Fruit fly (Drosophila melanogaster) whole organism, embryonic: ENCODE results near the gene Irbp18.

ENCODE experiments used
- Asciz ChIP-seq: fragments of 200-800 bp; sonication (Bioruptor generic); optimal IDR thresholded peaks from 2 replicates; lab custom pipeline; 2017; ENCODE audit warnings: missing biosample characterization, mild to moderate bottlenecking, missing genetic modification characterization, missing genetic modification reagents
- BtbVII ChIP-seq: fragments of 200-800 bp; sonication (Bioruptor generic); optimal IDR thresholded peaks from 3 replicates; lab custom pipeline; 2017; ENCODE audit warnings: missing biosample characterization, mild to moderate bottlenecking, missing genetic modification characterization
- CG10274 ChIP-seq: fragments of 200-800 bp; sonication (Bioruptor generic); optimal IDR thresholded peaks from 3 replicates; lab custom pipeline; 2017; ENCODE audit warnings: missing biosample characterization, mild to moderate bottlenecking, missing genetic modification characterization
- CG11723 ChIP-seq: fragments of 200-800 bp; sonication (Bioruptor generic); optimal IDR thresholded peaks from 2 replicates; lab custom pipeline; 2017; ENCODE audit warnings: missing biosample characterization, mild to moderate bottlenecking, missing genetic modification characterization
- CG12071 ChIP-seq: fragments of 200-800 bp; sonication (Bioruptor generic); optimal IDR thresholded peaks from 3 replicates; lab custom pipeline; 2018; ENCODE audit warnings: missing biosample characterization, mild to moderate bottlenecking, missing genetic modification characterization
- CG12155 ChIP-seq: fragments of 200-800 bp; sonication (Bioruptor generic); optimal IDR thresholded peaks from 3 replicates; lab custom pipeline; 2016; ENCODE audit warnings: missing biosample characterization, missing genetic modification characterization
- CG12219 ChIP-seq: fragments of 200-800 bp; sonication (Bioruptor generic); optimal IDR thresholded peaks from 3 replicates; lab custom pipeline; 2018; ENCODE audit warnings: missing biosample characterization, mild to moderate bottlenecking, missing genetic modification characterization
- CG12769 ChIP-seq: fragments of 200-800 bp; sonication (Bioruptor generic); optimal IDR thresholded peaks from 2 replicates; lab custom pipeline; 2019; ENCODE audit warnings: missing biosample characterization, mild to moderate bottlenecking, missing genetic modification characterization, moderate library complexity
- CG12942 ChIP-seq: fragments of 200-800 bp; sonication (Bioruptor generic); optimal IDR thresholded peaks from 3 replicates; lab custom pipeline; 2016; ENCODE audit warnings: missing biosample characterization, missing genetic modification characterization
- CG13296 ChIP-seq: fragments of 200-800 bp; sonication (Bioruptor generic); optimal IDR thresholded peaks from 3 replicates; lab custom pipeline; 2018; ENCODE audit warnings: missing biosample characterization, mild to moderate bottlenecking, missing genetic modification characterization
- CG13775 ChIP-seq: fragments of 200-800 bp; sonication (Bioruptor generic); optimal IDR thresholded peaks from 3 replicates; lab custom pipeline; 2017; ENCODE audit warnings: missing biosample characterization, mild to moderate bottlenecking, missing genetic modification characterization
- CG1792 ChIP-seq: fragments of 200-800 bp; sonication (Bioruptor generic); optimal IDR thresholded peaks from 2 replicates; lab custom pipeline; 2016; ENCODE audit warnings: missing biosample characterization, missing genetic modification characterization
- CG18619 ChIP-seq: fragments of 200-800 bp; sonication (Bioruptor generic); optimal IDR thresholded peaks from 3 replicates; lab custom pipeline; 2017; ENCODE audit warnings: missing biosample characterization, mild to moderate bottlenecking, missing genetic modification characterization
- CG31224 ChIP-seq: fragments of 200-800 bp; sonication (Bioruptor generic); IDR thresholded peaks from 2 replicates; pipeline ENCODE4 v1.3.6; 2022; ENCODE audit warnings: missing biosample characterization, missing genetic modification characterization
- CG31365 ChIP-seq: fragments of 200-800 bp; sonication (Bioruptor generic); optimal IDR thresholded peaks from 2 replicates; lab custom pipeline; 2018; ENCODE audit warnings: missing biosample characterization, mild to moderate bottlenecking, missing genetic modification characterization
- CG31388 ChIP-seq: fragments of 200-800 bp; sonication (Bioruptor generic); optimal IDR thresholded peaks from 2 replicates; lab custom pipeline; 2016; ENCODE audit warnings: missing biosample characterization, missing genetic modification characterization
- CG4854 ChIP-seq: fragments of 200-800 bp; sonication (Bioruptor generic); optimal IDR thresholded peaks from 2 replicates; lab custom pipeline; 2016; ENCODE audit warnings: missing biosample characterization, missing genetic modification characterization, inconsistent platforms
- CG6683 ChIP-seq: fragments of 200-800 bp; sonication (Bioruptor generic); optimal IDR thresholded peaks from 2 replicates; lab custom pipeline; 2017; ENCODE audit warnings: missing biosample characterization, mild to moderate bottlenecking, missing genetic modification characterization, missing genetic modification reagents
- CG8281 ChIP-seq: fragments of 200-800 bp; sonication (Bioruptor generic); optimal IDR thresholded peaks from 2 replicates; lab custom pipeline; 2018; ENCODE audit warnings: missing biosample characterization, mild to moderate bottlenecking, missing genetic modification characterization, moderate library complexity
- CG9932 ChIP-seq: fragments of 200-800 bp; sonication (Bioruptor generic); IDR thresholded peaks from 2 replicates; pipeline ENCODE4 v1.3.6; 2022; ENCODE audit warnings: missing biosample characterization, missing genetic modification characterization
- D19B ChIP-seq: fragments of 200-800 bp; sonication (Bioruptor generic); optimal IDR thresholded peaks from 2 replicates; lab custom pipeline; 2017; ENCODE audit warnings: missing biosample characterization, mild to moderate bottlenecking, missing genetic modification characterization
- Fer1 ChIP-seq: fragments of 200-800 bp; sonication (Bioruptor generic); optimal IDR thresholded peaks from 2 replicates; lab custom pipeline; 2017; ENCODE audit warnings: missing biosample characterization, mild to moderate bottlenecking, missing genetic modification characterization
- HLH3B ChIP-seq: fragments of 200-800 bp; sonication (Bioruptor generic); IDR thresholded peaks from 2 replicates; pipeline ENCODE4 v1.3.6; 2022; ENCODE audit warnings: missing biosample characterization, missing genetic modification characterization
- HLHmδ ChIP-seq: fragments of 200-800 bp; sonication (Bioruptor generic); optimal IDR thresholded peaks from 2 replicates; lab custom pipeline; 2018; ENCODE audit warnings: missing biosample characterization, mild to moderate bottlenecking, missing genetic modification characterization, moderate library complexity
- MESR4 ChIP-seq: fragments of 200-800 bp; sonication (Bioruptor generic); optimal IDR thresholded peaks from 2 replicates; lab custom pipeline; 2018; ENCODE audit warnings: missing biosample characterization, mild to moderate bottlenecking, missing genetic modification characterization, moderate library complexity
- Trl ChIP-seq, 3 experiments: fragments of >200 bp in 2 of 3; fragments of 200-800 bp in 1 of 3; sonication (Bioruptor generic) in 1 of 3; optimal IDR thresholded peaks; 2 replicates in 1 of 3; 3 replicates in 2 of 3; lab custom pipeline; 2016 to 2017; ENCODE audit warnings: missing biosample characterization in 1 of 3, missing genetic modification characterization in 1 of 3
- dm ChIP-seq: fragments of 200-800 bp; sonication (Bioruptor generic); optimal IDR thresholded peaks from 3 replicates; lab custom pipeline; 2016; ENCODE audit warnings: missing biosample characterization, missing genetic modification characterization
- dmrt11E ChIP-seq: fragments of 200-800 bp; sonication (Bioruptor generic); optimal IDR thresholded peaks from 3 replicates; lab custom pipeline; 2018; ENCODE audit warnings: missing biosample characterization, mild to moderate bottlenecking, missing genetic modification characterization, moderate library complexity
- exex ChIP-seq: fragments of 200-800 bp; sonication (Bioruptor generic); optimal IDR thresholded peaks from 4 replicates; lab custom pipeline; 2018; ENCODE audit warnings: missing biosample characterization, mild to moderate bottlenecking, missing genetic modification characterization, moderate library complexity
- gce ChIP-seq: fragments of 200-800 bp; sonication (Bioruptor generic); IDR thresholded peaks from 3 replicates; pipeline ENCODE4 v1.3.6; 2022; ENCODE audit warnings: missing biosample characterization, missing genetic modification characterization
- gcm ChIP-seq: fragments of 200-800 bp; sonication (Bioruptor generic); optimal IDR thresholded peaks from 2 replicates; lab custom pipeline; 2019; ENCODE audit warnings: missing biosample characterization, mild to moderate bottlenecking, missing genetic modification characterization, moderate library complexity
- gem ChIP-seq: fragments of 200-800 bp; sonication (Bioruptor generic); optimal IDR thresholded peaks from 2 replicates; lab custom pipeline; 2019; ENCODE audit warnings: missing biosample characterization, mild to moderate bottlenecking, missing genetic modification characterization, moderate library complexity
- grn ChIP-seq: fragments of 200-800 bp; sonication (Bioruptor generic); optimal IDR thresholded peaks from 3 replicates; lab custom pipeline; 2017; ENCODE audit warnings: missing biosample characterization, missing genetic modification characterization
- ind ChIP-seq: fragments of 200-800 bp; sonication (Bioruptor generic); optimal IDR thresholded peaks from 3 replicates; lab custom pipeline; 2016; ENCODE audit warnings: missing biosample characterization, missing genetic modification characterization
- kni ChIP-seq: fragments of 200-800 bp; sonication (Bioruptor generic); optimal IDR thresholded peaks from 3 replicates; lab custom pipeline; 2017; ENCODE audit warnings: mild to moderate bottlenecking, missing biosample characterization, missing genetic modification reagents, missing genetic modification characterization
- maf-S ChIP-seq: fragments of 200-800 bp; sonication (Bioruptor generic); optimal IDR thresholded peaks from 2 replicates; lab custom pipeline; 2016; ENCODE audit warnings: missing biosample characterization, missing genetic modification characterization
- onecut ChIP-seq: fragments of 200-800 bp; sonication (Bioruptor generic); IDR thresholded peaks from 2 replicates; pipeline ENCODE4 v1.3.6; 2022; ENCODE audit warnings: missing biosample characterization, missing genetic modification characterization
- pzg ChIP-seq: fragments of 200-800 bp; sonication (Bioruptor generic); optimal IDR thresholded peaks from 3 replicates; lab custom pipeline; 2018; ENCODE audit warnings: missing biosample characterization, mild to moderate bottlenecking, missing genetic modification characterization, moderate library complexity
- repo ChIP-seq: fragments of 200-800 bp; sonication (Bioruptor generic); optimal IDR thresholded peaks from 2 replicates; lab custom pipeline; 2016; ENCODE audit warnings: missing biosample characterization, missing genetic modification characterization
- rib ChIP-seq: fragments of 200-800 bp; sonication (Bioruptor generic); IDR thresholded peaks from 2 replicates; pipeline ENCODE4 v1.3.6; 2022; ENCODE audit warnings: missing biosample characterization, missing genetic modification characterization
- row ChIP-seq: fragments of 200-800 bp; sonication (Bioruptor generic); IDR thresholded peaks from 3 replicates; pipeline ENCODE4 v1.3.6; 2022; ENCODE audit warnings: missing biosample characterization, missing genetic modification characterization
- run ChIP-seq: fragments of 200-800 bp; sonication (Bioruptor generic); optimal IDR thresholded peaks from 3 replicates; lab custom pipeline; 2018; ENCODE audit warnings: missing biosample characterization, mild to moderate bottlenecking, missing genetic modification characterization
- sd ChIP-seq: fragments of 200-800 bp; sonication (Bioruptor generic); optimal IDR thresholded peaks from 3 replicates; lab custom pipeline; 2018; ENCODE audit warnings: missing biosample characterization, mild to moderate bottlenecking, missing genetic modification characterization, moderate library complexity
- shn ChIP-seq: fragments of 200-800 bp; sonication (Bioruptor generic); optimal IDR thresholded peaks from 3 replicates; lab custom pipeline; 2016; ENCODE audit warnings: missing biosample characterization, missing genetic modification characterization
- slou ChIP-seq: fragments of 200-800 bp; sonication (Bioruptor generic); optimal IDR thresholded peaks from 3 replicates; lab custom pipeline; 2016; ENCODE audit warnings: missing biosample characterization, missing genetic modification characterization
- sob ChIP-seq: fragments of 200-800 bp; sonication (Bioruptor generic); IDR thresholded peaks from 2 replicates; pipeline ENCODE4 v1.3.6; 2022; ENCODE audit warnings: missing biosample characterization, missing genetic modification characterization
- sr ChIP-seq: fragments of 200-800 bp; sonication (Bioruptor generic); IDR thresholded peaks from 3 replicates; pipeline ENCODE4 v1.3.6; 2022; ENCODE audit warnings: missing biosample characterization, missing genetic modification characterization
- unpg ChIP-seq: fragments of 200-800 bp; sonication (Bioruptor generic); optimal IDR thresholded peaks from 3 replicates; lab custom pipeline; 2018; ENCODE audit warnings: missing biosample characterization, mild to moderate bottlenecking, missing genetic modification characterization, moderate library complexity
- vfl ChIP-seq: fragments of 200-800 bp; sonication (Bioruptor generic); optimal IDR thresholded peaks from 2 replicates; lab custom pipeline; 2016; ENCODE audit warnings: missing biosample characterization, missing genetic modification characterization
- wek ChIP-seq: fragments of 200-800 bp; sonication (Bioruptor generic); optimal IDR thresholded peaks from 3 replicates; lab custom pipeline; 2018; ENCODE audit warnings: missing biosample characterization, mild to moderate bottlenecking, missing genetic modification characterization, moderate library complexity

Irbp18 gene

dm6 chr3L:11120419-11120958, 22.5 kb upstream of the Irbp18 start, which contains the start of the genes FoxK and mRpL2 (continued):
- TF ChIP-seq Asciz (GFP tag; lab: Kevin White, UChicago) = no peak
- TF ChIP-seq CG12155 (GFP tag; lab: Kevin White, UChicago) = no peak
- TF ChIP-seq HLHmδ (GFP tag; lab: Kevin White, UChicago) = no peak
- TF ChIP-seq CG9932 (GFP tag; lab: Robert Waterston, UW) = no peak
- peak; percentile 82 for TF ChIP-seq pzg (GFP tag; lab: Kevin White, UChicago)
- TF ChIP-seq BtbVII (GFP tag; lab: Kevin White, UChicago) = no peak
- no peak for TF ChIP-seq D19B (GFP tag; lab: Kevin White, UChicago)
- TF ChIP-seq gcm (GFP tag; lab: Kevin White, UChicago) = no peak
- TF ChIP-seq CG6683 (GFP tag; lab: Kevin White, UChicago) = no peak
- TF ChIP-seq grn = no peak
- no peak for TF ChIP-seq CG31388 (GFP tag; lab: Kevin White, UChicago)
- no peak for TF ChIP-seq CG18619
- TF ChIP-seq MESR4 (GFP tag; lab: Kevin White, UChicago) = peak; percentile 71
- TF ChIP-seq CG10274 = no peak
- no peak for TF ChIP-seq CG31365 (tag; lab: Kevin White, UChicago)
- no peak for TF ChIP-seq maf-S
- TF ChIP-seq CG13296 = no peak
- 0 out of 2 replicates have a peak, but pooled peaks have one; percentile 10 for TF ChIP-seq rib (GFP tag; lab: Robert Waterston, UW)
- no peak for TF ChIP-seq gce (GFP tag; lab: Robert Waterston, UW)
- no peak for TF ChIP-seq vfl (GFP tag; lab: Kevin White, UChicago)
- TF ChIP-seq CG12071 (GFP tag; lab: Kevin White, UChicago) = no peak
- TF ChIP-seq CG13775 (GFP tag; lab: Kevin White, UChicago) = no peak
- TF ChIP-seq CG31224 (GFP tag; lab: Robert Waterston, UW) = no peak
- TF ChIP-seq CG1792 = no peak
- TF ChIP-seq sr (GFP tag; lab: Robert Waterston, UW) = no peak
- peak; percentile 90 for TF ChIP-seq dm (GFP tag; lab: Kevin White, UChicago)
- TF ChIP-seq CG12942 (GFP tag; lab: Kevin White, UChicago) = no peak
- TF ChIP-seq unpg (GFP tag; lab: Kevin White, UChicago) = no peak
- TF ChIP-seq CG12219 = no peak
- no peak for TF ChIP-seq kni (GFP tag; lab: Kevin White, UChicago)
- TF ChIP-seq shn (GFP tag; lab: Kevin White, UChicago) = no peak
- TF ChIP-seq, all 482 proteins: peak for 105

- peak; percentile 46 for TF ChIP-seq CG12155 (GFP tag; lab: Kevin White, UChicago)
- peak; percentile 1 for TF ChIP-seq CG8281 (tag; lab: Kevin White, UChicago)
- TF ChIP-seq sob = peak; percentile 48
- peak; percentile 80 for TF ChIP-seq sd
- peak; percentile 80 for TF ChIP-seq Fer1 (GFP tag; lab: Kevin White, UChicago)
- TF ChIP-seq gem (tag; lab: Kevin White, UChicago) = no peak
- TF ChIP-seq exex (tag; lab: Kevin White, UChicago) = no peak
- TF ChIP-seq HLH3B = no peak
- TF ChIP-seq Trl (optimal IDR thresholded peaks at IDR 0.05; lab: Kevin White, UChicago) = peak in 1 of 2 experiments; percentile 68
- TF ChIP-seq Trl (GFP tag; optimal IDR thresholded peaks at IDR 0.05; lab: Kevin White, UChicago) = no peak
- TF ChIP-seq row (GFP tag; lab: Robert Waterston, UW) = no peak; the same call in 2 of the 3 replicates
- peak; percentile 83 for TF ChIP-seq CG12769 (tag; lab: Kevin White, UChicago)
- no peak for TF ChIP-seq run (tag; lab: Kevin White, UChicago)
- peak; percentile 1 for TF ChIP-seq dmrt11E
- 0 out of 2 replicates have a peak, but pooled peaks have one; percentile 5 for TF ChIP-seq onecut (GFP tag; lab: Robert Waterston, UW)
- no peak for TF ChIP-seq ind (GFP tag; lab: Kevin White, UChicago)
- TF ChIP-seq repo = peak; percentile 14
- TF ChIP-seq CG13296 = peak; percentile 64
- no peak for TF ChIP-seq slou (GFP tag; lab: Kevin White, UChicago)
- peak; percentile 18 for TF ChIP-seq CG11723 (GFP tag; lab: Kevin White, UChicago)
- peak; percentile 64 for TF ChIP-seq wek (GFP tag; lab: Kevin White, UChicago)
- TF ChIP-seq CG4854 = no peak
These were observed 22.0 kb upstream of the Irbp18 start for dm6 chr3L:11119901-11120418.
